Worm (Caenorhabditis elegans): ENCODE results near the gene F59B10.4.
A peak's percentile ranks its signal among the peaks of the same experiment; 100 is the strongest.

F59B10.4 gene

ce11 chrII:10558962-10559415 lies 40.1 kb upstream of the F59B10.4 start (continued):
- TF ChIP-seq T26A5.8 (tag; optimal IDR thresholded peaks at IDR 0.05) = no peak
- no peak for TF ChIP-seq Y79H2A.3 (GFP tag; conservative IDR thresholded peaks at IDR 0.05)
- no peak for TF ChIP-seq aptf-3 (GFP tag; IDR thresholded peaks at IDR 0.05)
- TF ChIP-seq let-526 (GFP tag; IDR thresholded peaks at IDR 0.05) = no peak
- TF ChIP-seq rcor-1 (GFP tag; IDR thresholded peaks at IDR 0.05) = no peak
- TF ChIP-seq F57C9.4 (tag; optimal IDR thresholded peaks at IDR 0.05) = no peak
- TF ChIP-seq atf-7 (tag; optimal IDR thresholded peaks at IDR 0.05) = no peak
- TF ChIP-seq T07F8.4 (tag; optimal IDR thresholded peaks at IDR 0.05) = no peak
- TF ChIP-seq rpc-1 (optimal IDR thresholded peaks at IDR 0.05) = no peak
- TF ChIP-seq rpc-1 (tag; optimal IDR thresholded peaks at IDR 0.05) = no peak
- TF ChIP-seq nfyb-1 (GFP tag; IDR thresholded peaks at IDR 0.05) = 0 out of 2 replicates have a peak, but pooled peaks have one; percentile 50
- TF ChIP-seq B0035.1 (tag; optimal IDR thresholded peaks at IDR 0.05) = no peak
- TF ChIP-seq egrh-3 (GFP tag; IDR thresholded peaks at IDR 0.05) = no peak
- no peak for TF ChIP-seq unc-62 (GFP tag; optimal IDR thresholded peaks at IDR 0.05)
- TF ChIP-seq hmg-20 (GFP tag; IDR thresholded peaks at IDR 0.05) = no peak
- no peak for TF ChIP-seq F37B4.10 (GFP tag; IDR thresholded peaks at IDR 0.05)
- no peak for TF ChIP-seq akir-1 (GFP tag; optimal IDR thresholded peaks at IDR 0.05)
- TF ChIP-seq dox-1 (GFP tag; IDR thresholded peaks at IDR 0.05) = peak; percentile 53; the same call in 1 of the 2 replicates
- no peak for TF ChIP-seq him-1 (tag; optimal IDR thresholded peaks at IDR 0.05)
- peak; percentile 45 for TF ChIP-seq tbp1 (GFP tag; optimal IDR thresholded peaks at IDR 0.05)
- no peak for TF ChIP-seq F23B12.7 (tag; optimal IDR thresholded peaks at IDR 0.05; ENCODE audit: insufficient read depth)
- no peak for TF ChIP-seq nhr-179 (tag; optimal IDR thresholded peaks at IDR 0.05)
- TF ChIP-seq B0261.1 (tag; optimal IDR thresholded peaks at IDR 0.05) = no peak
- no peak for TF ChIP-seq F10E7.11 (tag; optimal IDR thresholded peaks at IDR 0.05)
- 0 out of 2 replicates have a peak, but pooled peaks have one; percentile 21 for TF ChIP-seq madf-6 (GFP tag; IDR thresholded peaks at IDR 0.05)
- no peak for TF ChIP-seq mxl-1 (tag; optimal IDR thresholded peaks at IDR 0.05)
- TF ChIP-seq rec-8 (tag; optimal IDR thresholded peaks at IDR 0.05) = no peak
- no peak for TF ChIP-seq lsy-27 (tag; optimal IDR thresholded peaks at IDR 0.05; ENCODE audit: borderline replicate concordance, insufficient read depth)
- TF ChIP-seq dpff-1 (tag; optimal IDR thresholded peaks at IDR 0.05) = no peak
- peak; percentile 4 for TF ChIP-seq lin-40 (tag; optimal IDR thresholded peaks at IDR 0.05)
- no peak for TF ChIP-seq pha-4 (tag; optimal IDR thresholded peaks at IDR 0.05)
- no peak for TF ChIP-seq nfya-1 (tag; optimal IDR thresholded peaks at IDR 0.05; ENCODE audit: borderline replicate concordance, insufficient read depth)
- TF ChIP-seq ceh-40 (GFP tag; IDR thresholded peaks at IDR 0.05) = no peak
- TF ChIP-seq bed-2 (GFP tag; IDR thresholded peaks at IDR 0.05) = no peak

ce11 chrII:10558345-10558744 lies 39.4 kb upstream of the F59B10.4 start:
- TF ChIP-seq ama-1 (optimal IDR thresholded peaks at IDR 0.05) (no peak), ama-1 (GFP tag; optimal IDR thresholded peaks at IDR 0.05) (no peak), K12H6.12 (tag; optimal IDR thresholded peaks at IDR 0.05) (peak; percentile 22)

- TF ChIP-seq ceh-58 (GFP tag; IDR thresholded peaks at IDR 0.05) = 0 out of 2 replicates have a peak, but pooled peaks have one; percentile 25
- TF ChIP-seq F37B4.10 (GFP tag; IDR thresholded peaks at IDR 0.05) = 0 out of 2 replicates have a peak, but pooled peaks have one; percentile 64
- 0 out of 2 replicates have a peak, but pooled peaks have one; percentile 19 for TF ChIP-seq ekl-4 (GFP tag; IDR thresholded peaks at IDR 0.05)
- 0 out of 2 replicates have a peak, but pooled peaks have one; percentile 28 for TF ChIP-seq Y79H2A.3 (GFP tag; conservative IDR thresholded peaks at IDR 0.05)
These were observed 38.7 kb upstream of the F59B10.4 start for ce11 chrII:10557582-10557981.
